Worm (Caenorhabditis elegans): ENCODE results near the gene W02B12.16.

ce11 chrII:11463899-11464298 is 12.4 kb downstream of the W02B12.16 start:
- TF ChIP-seq fkh-10 (GFP tag; optimal IDR thresholded peaks at IDR 0.05) (no peak), lin-14 (GFP tag; optimal IDR thresholded peaks at IDR 0.05) (no peak), skn-1 (tag; optimal IDR thresholded peaks at IDR 0.05) (no peak), ces-1 (GFP tag; optimal IDR thresholded peaks at IDR 0.05) (no peak), F16B12.6 (tag; optimal IDR thresholded peaks at IDR 0.05) (no peak), ama-1 (optimal IDR thresholded peaks at IDR 0.05) (no peak), efl-1 (optimal IDR thresholded peaks at IDR 0.05) (peak; percentile 9 to 31), efl-1 (GFP tag; optimal IDR thresholded peaks at IDR 0.05 in 1 of 2) (peak; percentile 8 to 56), unc-62 (GFP tag; optimal IDR thresholded peaks at IDR 0.05) (no peak), zag-1 (tag; optimal IDR thresholded peaks at IDR 0.05) (no peak), nhr-28 (tag; optimal IDR thresholded peaks at IDR 0.05) (no peak), lin-13 (GFP tag; optimal IDR thresholded peaks at IDR 0.05) (no peak)
